Worm (Caenorhabditis elegans) whole organism, late embryonic: ENCODE measurements around the gene ZK1321.4.

ENCODE experiments used
- ama-1 ChIP-seq: fragments of 150-350 bp; optimal IDR thresholded peaks from 2 replicates; lab custom pipeline; 2014
- ceh-34 ChIP-seq: sonication (generic microtip); optimal IDR thresholded peaks from 2 replicates; lab custom pipeline; 2016; ENCODE audit warnings: mild to moderate bottlenecking, missing genetic modification characterization, missing compliant biosample characterization
- ceh-9 ChIP-seq: sonication (generic microtip); optimal IDR thresholded peaks from 2 replicates; lab custom pipeline; 2016; ENCODE audit warnings: mild to moderate bottlenecking, missing genetic modification characterization, inconsistent platforms, missing compliant biosample characterization
- fax-1 ChIP-seq: sonication (generic microtip); optimal IDR thresholded peaks from 2 replicates; lab custom pipeline; 2016; ENCODE audit warnings: missing genotype, missing genetic modification characterization, missing compliant biosample characterization
- hlh-30 ChIP-seq: sonication (generic microtip); optimal IDR thresholded peaks from 2 replicates; lab custom pipeline; 2017; ENCODE audit warnings: antibody characterized with exemption, missing genetic modification characterization, missing compliant biosample characterization; ENCODE audit not compliant: insufficient read depth
- pat-9 ChIP-seq: fragments of 200-800 bp; sonication (Bioruptor generic); optimal IDR thresholded peaks from 2 replicates; lab custom pipeline; 2018; ENCODE audit warnings: mild to moderate bottlenecking, missing genetic modification characterization, moderate library complexity, missing compliant biosample characterization
- pha-2 ChIP-seq: sonication (generic microtip); optimal IDR thresholded peaks from 2 replicates; lab custom pipeline; 2017; ENCODE audit warnings: mild to moderate bottlenecking, missing genetic modification characterization, missing compliant biosample characterization
- pha-4 ChIP-seq: fragments of 150-350 bp; optimal IDR thresholded peaks from 2 replicates; lab custom pipeline; 2018; ENCODE audit warnings: missing biosample characterization, missing genetic modification reagents, missing genetic modification characterization
- pqm-1 ChIP-seq: sonication (generic microtip); optimal IDR thresholded peaks from 2 replicates; lab custom pipeline; 2016; ENCODE audit warnings: missing genetic modification characterization, missing compliant biosample characterization
- sox-4 ChIP-seq: sonication (generic microtip); optimal IDR thresholded peaks from 2 replicates; lab custom pipeline; 2017; ENCODE audit warnings: mild to moderate bottlenecking, missing genetic modification characterization, inconsistent platforms, missing compliant biosample characterization
- tbx-7 ChIP-seq: sonication (generic microtip); optimal IDR thresholded peaks from 2 replicates; lab custom pipeline; 2016; ENCODE audit warnings: missing genotype, missing genetic modification characterization, missing compliant biosample characterization
- unc-55 ChIP-seq: sonication (generic microtip); optimal IDR thresholded peaks from 2 replicates; lab custom pipeline; 2017; ENCODE audit warnings: missing biosample characterization, missing genetic modification reagents, missing genetic modification characterization
- zip-5 ChIP-seq: sonication (generic microtip); optimal IDR thresholded peaks from 2 replicates; lab custom pipeline; 2016; ENCODE audit warnings: missing genetic modification characterization, missing compliant biosample characterization

- TF ChIP-seq hlh-30 (no peak), unc-55 (GFP tag; lab: Kevin White, UChicago) (no peak), pha-4 (tag; lab: Kevin White, UChicago) (no peak), pqm-1 (tag; lab: Kevin White, UChicago) (no peak), tbx-7 (tag; lab: Kevin White, UChicago) (no peak), pat-9 (tag; lab: Kevin White, UChicago) (no peak), ama-1 (lab: Kevin White, UChicago) (no peak), sox-4 (tag; lab: Kevin White, UChicago) (no peak), fax-1 (tag; lab: Kevin White, UChicago) (no peak), ceh-9 (tag; lab: Kevin White, UChicago) (no peak), zip-5 (no peak), ceh-34 (tag; lab: Kevin White, UChicago) (no peak), pha-2 (tag; lab: Kevin White, UChicago) (no peak)
These were observed 28.9 kb upstream of the ZK1321.4 start, which contains the start of gene cyp-13A6 for ce11 chrII:9802642-9803041.
